Fruit fly (Drosophila melanogaster) whole organism, prepupa: ENCODE results near the gene CG18417.
A peak's percentile ranks its signal among the peaks of the same experiment; 100 is the strongest.

Experiments
- Blimp-1 ChIP-seq: fragments of 200-800 bp; sonication (Bioruptor generic); optimal IDR thresholded peaks from 3 replicates; lab custom pipeline; 2017; ENCODE audit warnings: missing biosample characterization, missing genetic modification characterization, mild to moderate bottlenecking, moderate library complexity, missing genetic modification reagents
- CG10631 ChIP-seq: fragments of 200-800 bp; sonication (Bioruptor generic); optimal IDR thresholded peaks from 2 replicates; lab custom pipeline; 2016; ENCODE audit warnings: missing biosample characterization, missing genetic modification characterization
- CG10669 ChIP-seq: fragments of 200-800 bp; sonication (Bioruptor generic); optimal IDR thresholded peaks from 3 replicates; lab custom pipeline; 2018; ENCODE audit warnings: missing biosample characterization, mild to moderate bottlenecking, missing genetic modification characterization, moderate library complexity
- CG11762 ChIP-seq: fragments of 200-800 bp; sonication (Bioruptor generic); optimal IDR thresholded peaks from 3 replicates; lab custom pipeline; 2016; ENCODE audit warnings: missing biosample characterization, missing genetic modification characterization; ENCODE audit not compliant: insufficient read depth
- CG11902 ChIP-seq: fragments of 200-800 bp; sonication (Bioruptor generic); optimal IDR thresholded peaks from 3 replicates; lab custom pipeline; 2016; ENCODE audit warnings: missing biosample characterization, missing genetic modification characterization
- CG15336 ChIP-seq: fragments of 200-800 bp; sonication (Bioruptor generic); IDR thresholded peaks from 2 replicates; pipeline ENCODE4 v1.3.6; 2022; ENCODE audit warnings: missing biosample characterization, missing genetic modification characterization
- CG16779 ChIP-seq: fragments of 200-800 bp; sonication (Bioruptor generic); optimal IDR thresholded peaks from 3 replicates; lab custom pipeline; 2017; ENCODE audit warnings: missing biosample characterization, mild to moderate bottlenecking, missing genetic modification characterization
- CG3032 ChIP-seq: fragments of 200-800 bp; optimal IDR thresholded peaks from 2 replicates; lab custom pipeline; 2019; ENCODE audit warnings: missing biosample characterization, mild to moderate bottlenecking, missing genetic modification characterization, moderate library complexity
- CG31627 ChIP-seq: fragments of 200-800 bp; sonication (Bioruptor generic); optimal IDR thresholded peaks from 3 replicates; lab custom pipeline; 2016; ENCODE audit warnings: missing biosample characterization, missing genetic modification characterization
- CG32006 ChIP-seq: fragments of 200-800 bp; sonication (Bioruptor generic); optimal IDR thresholded peaks from 3 replicates; lab custom pipeline; 2017; ENCODE audit warnings: missing biosample characterization, mild to moderate bottlenecking, missing genetic modification characterization
- CG34406 ChIP-seq: fragments of 200-800 bp; sonication (Bioruptor generic); optimal IDR thresholded peaks from 3 replicates; lab custom pipeline; 2016; ENCODE audit warnings: missing biosample characterization, missing genetic modification characterization
- CG4318 ChIP-seq: fragments of 200-800 bp; sonication (Bioruptor generic); optimal IDR thresholded peaks from 3 replicates; lab custom pipeline; 2017; ENCODE audit warnings: missing biosample characterization, mild to moderate bottlenecking, missing genetic modification characterization
- CG6163 ChIP-seq: fragments of 200-800 bp; sonication (Bioruptor generic); IDR thresholded peaks from 3 replicates; pipeline ENCODE4 v1.3.6; 2022; ENCODE audit warnings: missing biosample characterization, missing genetic modification characterization
- CG6276 ChIP-seq: fragments of 200-800 bp; sonication (Bioruptor generic); optimal IDR thresholded peaks from 2 replicates; lab custom pipeline; 2017; ENCODE audit warnings: missing biosample characterization, mild to moderate bottlenecking, missing genetic modification characterization
- CG6792 ChIP-seq: fragments of 200-800 bp; sonication (Bioruptor generic); optimal IDR thresholded peaks from 3 replicates; lab custom pipeline; 2016; ENCODE audit warnings: missing biosample characterization, missing genetic modification characterization
- CG6808 ChIP-seq: fragments of 200-800 bp; sonication (Bioruptor generic); optimal IDR thresholded peaks from 3 replicates; lab custom pipeline; 2017; ENCODE audit warnings: missing biosample characterization, missing genetic modification characterization, mild to moderate bottlenecking, moderate library complexity, missing genetic modification reagents
- CG6854 ChIP-seq: fragments of 200-800 bp; sonication (Bioruptor generic); optimal IDR thresholded peaks from 2 replicates; lab custom pipeline; 2017; ENCODE audit warnings: missing biosample characterization, mild to moderate bottlenecking, missing genetic modification characterization
- CG7368 ChIP-seq: fragments of 200-800 bp; sonication (Bioruptor generic); optimal IDR thresholded peaks from 3 replicates; lab custom pipeline; 2016; ENCODE audit warnings: missing biosample characterization, missing genetic modification characterization
- CG8119 ChIP-seq: fragments of 200-800 bp; sonication (Bioruptor generic); IDR thresholded peaks from 3 replicates; pipeline ENCODE4 v1.3.6; 2022; ENCODE audit warnings: missing biosample characterization, missing genetic modification characterization
- CG8319 ChIP-seq: fragments of 200-800 bp; sonication (Bioruptor generic); optimal IDR thresholded peaks from 3 replicates; lab custom pipeline; 2016; ENCODE audit warnings: missing biosample characterization, missing genetic modification characterization
- CG8632 ChIP-seq: fragments of 200-800 bp; sonication (Bioruptor generic); optimal IDR thresholded peaks from 3 replicates; lab custom pipeline; 2016; ENCODE audit warnings: missing biosample characterization, missing genetic modification characterization
- CG9139 ChIP-seq: fragments of 200-800 bp; sonication (Bioruptor generic); optimal IDR thresholded peaks from 3 replicates; lab custom pipeline; 2017; ENCODE audit warnings: missing biosample characterization, mild to moderate bottlenecking, missing genetic modification characterization
- Eip78C ChIP-seq: fragments of 200-800 bp; sonication (Bioruptor generic); peaks from one replicate; lab custom pipeline; 2016; ENCODE audit warnings: missing biosample characterization, missing genetic modification characterization
- Ets21C ChIP-seq: fragments of 200-800 bp; sonication (Bioruptor generic); optimal IDR thresholded peaks from 3 replicates; lab custom pipeline; 2016; ENCODE audit warnings: missing biosample characterization, missing genetic modification characterization
- Ets96B ChIP-seq: fragments of 200-800 bp; optimal IDR thresholded peaks from 2 replicates; lab custom pipeline; 2019; ENCODE audit warnings: missing biosample characterization, mild to moderate bottlenecking, missing genetic modification characterization, moderate library complexity
- Gug ChIP-seq: fragments of 200-800 bp; sonication (Bioruptor generic); IDR thresholded peaks from 2 replicates; pipeline ENCODE4 v1.3.6; 2022; ENCODE audit warnings: missing biosample characterization, missing genetic modification characterization
- Hr39 ChIP-seq: fragments of 200-800 bp; sonication (Bioruptor generic); optimal IDR thresholded peaks from 2 replicates; lab custom pipeline; 2016; ENCODE audit warnings: missing biosample characterization, missing genetic modification characterization
- Hr4 ChIP-seq: fragments of 200-800 bp; sonication (Bioruptor generic); optimal IDR thresholded peaks from 3 replicates; lab custom pipeline; 2016; ENCODE audit warnings: missing biosample characterization, missing genetic modification characterization
- Lpt ChIP-seq: fragments of 200-800 bp; sonication (Bioruptor generic); optimal IDR thresholded peaks from 3 replicates; lab custom pipeline; 2016; ENCODE audit warnings: missing biosample characterization, missing genetic modification characterization
- Smox ChIP-seq: fragments of 200-800 bp; sonication (Bioruptor generic); optimal IDR thresholded peaks from 3 replicates; lab custom pipeline; 2016; ENCODE audit warnings: missing biosample characterization, missing genetic modification characterization
- Sox14 ChIP-seq: fragments of 200-800 bp; sonication (Bioruptor generic); optimal IDR thresholded peaks from 3 replicates; lab custom pipeline; 2016; ENCODE audit warnings: missing biosample characterization, missing genetic modification characterization
- Sox15 ChIP-seq: fragments of 200-800 bp; sonication (Bioruptor generic); optimal IDR thresholded peaks from 3 replicates; lab custom pipeline; 2016; ENCODE audit warnings: missing biosample characterization, missing genetic modification characterization
- achi ChIP-seq: fragments of 200-800 bp; sonication (Bioruptor generic); optimal IDR thresholded peaks from 3 replicates; lab custom pipeline; 2016; ENCODE audit warnings: missing biosample characterization, missing genetic modification characterization
- acj6 ChIP-seq: fragments of 200-800 bp; sonication (Bioruptor generic); optimal IDR thresholded peaks from 3 replicates; lab custom pipeline; 2016; ENCODE audit warnings: missing biosample characterization, missing genetic modification characterization
- dac ChIP-seq: fragments of 200-800 bp; sonication (Bioruptor generic); optimal IDR thresholded peaks from 2 replicates; lab custom pipeline; 2017; ENCODE audit warnings: missing biosample characterization, mild to moderate bottlenecking, missing genetic modification characterization
- dsx ChIP-seq: fragments of 200-800 bp; optimal IDR thresholded peaks from 3 replicates; lab custom pipeline; 2019; ENCODE audit warnings: missing biosample characterization, mild to moderate bottlenecking, missing genetic modification characterization, moderate library complexity; ENCODE audit not compliant: poor library complexity, severe bottlenecking
- eg ChIP-seq: fragments of 200-800 bp; sonication (Bioruptor generic); IDR thresholded peaks from 3 replicates; pipeline ENCODE4 v1.3.6; 2022; ENCODE audit warnings: missing biosample characterization, missing genetic modification characterization
- net ChIP-seq: fragments of 200-800 bp; sonication (Bioruptor generic); optimal IDR thresholded peaks from 3 replicates; lab custom pipeline; 2016; ENCODE audit warnings: missing biosample characterization, missing genetic modification characterization
- salr ChIP-seq, 2 experiments: fragments of 200-800 bp; sonication (Bioruptor generic); optimal IDR thresholded peaks; 3 replicates each; lab custom pipeline; 2016 to 2018; ENCODE audit warnings: missing biosample characterization in 2 of 2, missing genetic modification characterization in 2 of 2, mild to moderate bottlenecking in 1 of 2
- spab ChIP-seq: fragments of 200-800 bp; sonication (Bioruptor generic); optimal IDR thresholded peaks from 2 replicates; lab custom pipeline; 2017; ENCODE audit warnings: missing biosample characterization, mild to moderate bottlenecking, missing genetic modification characterization, missing genetic modification reagents
- ss ChIP-seq, 2 experiments: fragments of 200-800 bp; sonication (Bioruptor generic); optimal IDR thresholded peaks; 2 replicates in 1 of 2; 3 replicates in 1 of 2; lab custom pipeline; 2017 to 2018; ENCODE audit warnings: mild to moderate bottlenecking in 2 of 2, missing biosample characterization in 2 of 2, missing genetic modification characterization in 2 of 2, moderate library complexity in 1 of 2
- svp ChIP-seq: fragments of 200-800 bp; sonication (Bioruptor generic); peaks from one replicate; lab custom pipeline; 2016; ENCODE audit warnings: missing biosample characterization, missing genetic modification characterization
- topi ChIP-seq: fragments of 200-800 bp; sonication (Bioruptor generic); optimal IDR thresholded peaks from 3 replicates; lab custom pipeline; 2016; ENCODE audit warnings: missing biosample characterization, missing genetic modification characterization
- vri ChIP-seq: fragments of 200-800 bp; sonication (Bioruptor generic); optimal IDR thresholded peaks from 3 replicates; lab custom pipeline; 2016; ENCODE audit warnings: missing biosample characterization, mild to moderate bottlenecking, missing genetic modification characterization

Gene CG18417

DNA sequence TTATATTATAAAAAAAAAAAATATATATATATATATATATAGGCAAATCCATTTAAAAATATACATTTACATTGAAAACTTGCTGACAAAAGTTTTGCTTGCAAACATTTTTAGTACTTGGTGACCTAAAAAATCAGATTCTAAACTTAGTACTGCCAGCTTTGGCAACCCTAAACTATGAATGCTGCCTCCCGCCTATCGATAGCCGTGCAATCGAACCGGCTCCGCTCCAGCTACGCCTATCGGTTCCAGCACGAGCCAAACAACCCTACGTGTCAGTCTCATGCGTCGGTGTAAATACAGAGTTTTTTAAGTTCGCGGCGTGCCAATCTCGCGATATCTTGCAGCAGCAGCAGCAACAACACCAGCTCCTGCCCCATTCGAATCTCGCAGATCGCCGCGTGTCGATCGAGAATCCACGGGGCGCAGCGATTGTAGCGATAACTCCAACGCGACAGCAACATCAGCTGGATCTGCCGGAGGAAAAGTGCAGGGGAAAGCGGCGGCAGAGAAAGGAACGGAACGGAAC lies 39.5 kb upstream of the CG18417 start, which contains the start of gene Sec63 (continued):
- TF ChIP-seq CG3032 (peak; percentile 38), CG8632 (peak; percentile 56), CG6808 (peak; percentile 17), CG34406 (GFP tag; lab: Kevin White, UChicago) (peak; percentile 38), CG6163 (GFP tag; lab: Robert Waterston, UW) (peak; percentile 56; the same call in 2 of the 3 replicates), vri (GFP tag; lab: Kevin White, UChicago) (peak; percentile 24), CG10631 (GFP tag; lab: Kevin White, UChicago) (peak; percentile 38), Hr39 (GFP tag; lab: Kevin White, UChicago) (peak; percentile 39), CG16779 (tag; lab: Kevin White, UChicago) (no peak), Eip78C (peak; percentile 34), CG11762 (GFP tag; lab: Kevin White, UChicago) (no peak), CG6854 (GFP tag; lab: Kevin White, UChicago) (no peak), Ets96B (tag; lab: Kevin White, UChicago) (no peak), CG9139 (GFP tag; lab: Kevin White, UChicago) (no peak), CG4318 (GFP tag; lab: Kevin White, UChicago) (no peak), Ets21C (GFP tag; lab: Kevin White, UChicago) (no peak), CG31627 (GFP tag; lab: Kevin White, UChicago) (peak; percentile 34), CG11902 (GFP tag; lab: Kevin White, UChicago) (peak; percentile 2), topi (GFP tag; lab: Kevin White, UChicago) (no peak), CG6792 (GFP tag; lab: Kevin White, UChicago) (peak; percentile 4), Sox14 (GFP tag; lab: Kevin White, UChicago) (peak; percentile 20), Gug (no peak), svp (GFP tag; lab: Kevin White, UChicago) (no peak), acj6 (peak; percentile 52), CG8319 (GFP tag; lab: Kevin White, UChicago) (peak; percentile 96)

DNA sequence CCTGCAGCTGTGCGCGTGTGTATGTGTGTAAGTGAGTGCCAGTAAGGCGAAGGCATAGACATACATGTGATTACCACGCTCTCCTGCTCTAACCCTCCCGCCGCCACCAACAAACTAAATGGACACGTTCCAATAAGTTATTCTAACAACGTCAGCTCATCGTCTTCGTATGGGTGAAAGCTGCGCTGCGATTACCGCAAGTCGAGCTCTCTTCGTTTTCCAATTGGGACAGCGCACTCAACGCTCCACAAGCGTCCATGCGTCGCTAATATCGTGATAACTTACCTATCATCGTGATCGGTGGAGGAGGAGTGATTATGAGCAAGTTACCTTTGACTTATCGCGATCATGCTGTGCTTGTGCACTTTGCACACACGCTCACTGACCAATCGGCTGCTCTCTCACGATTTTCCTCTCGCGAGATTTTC lies 38.8 kb upstream of the CG18417 start:
- TF ChIP-seq CG6276 (peak; percentile 62), Lpt (GFP tag; lab: Kevin White, UChicago) (peak; percentile 19), CG10631 (GFP tag; lab: Kevin White, UChicago) (no peak), CG8119 (GFP tag; lab: Robert Waterston, UW) (peak; percentile 64; the same call in 2 of the 3 replicates), Eip78C (peak; percentile 60), eg (GFP tag; lab: Robert Waterston, UW) (peak; percentile 74; the same call in 2 of the 3 replicates), CG7368 (peak; percentile 53), Blimp-1 (GFP tag; lab: Kevin White, UChicago) (no peak), CG16779 (tag; lab: Kevin White, UChicago) (peak; percentile 52), CG6808 (peak; percentile 82), CG32006 (peak; percentile 18), Ets21C (GFP tag; lab: Kevin White, UChicago) (no peak), CG15336 (peak; percentile 68), CG8319 (GFP tag; lab: Kevin White, UChicago) (peak; percentile 20), net (GFP tag; lab: Kevin White, UChicago) (peak; percentile 35), CG8632 (no peak), Sox15 (no peak), salr (GFP tag; optimal IDR thresholded peaks at IDR 0.05; lab: Kevin White, UChicago) (no peak), Gug (no peak), ss (GFP tag; optimal IDR thresholded peaks at IDR 0.05; lab: Kevin White, UChicago) (peak; percentile 23 to 47), CG10669 (GFP tag; lab: Kevin White, UChicago) (peak; percentile 21), CG6854 (GFP tag; lab: Kevin White, UChicago) (peak; percentile 39), dac (GFP tag; lab: Kevin White, UChicago) (peak; percentile 0), spab (GFP tag; lab: Kevin White, UChicago) (peak; percentile 28), CG9139 (GFP tag; lab: Kevin White, UChicago) (peak; percentile 51), svp (GFP tag; lab: Kevin White, UChicago) (peak; percentile 95), CG34406 (GFP tag; lab: Kevin White, UChicago) (peak; percentile 5), achi (GFP tag; lab: Kevin White, UChicago) (peak; percentile 5), topi (GFP tag; lab: Kevin White, UChicago) (peak; percentile 23), CG6163 (GFP tag; lab: Robert Waterston, UW) (no peak; the same call in 1 of the 3 replicates), Smox (no peak), dsx (GFP tag; lab: Kevin White, UChicago) (no peak), Hr4 (peak; percentile 50)
